Fruit fly (Drosophila melanogaster): ENCODE measurements around the gene CG4592.

Gene CG4592

DNA sequence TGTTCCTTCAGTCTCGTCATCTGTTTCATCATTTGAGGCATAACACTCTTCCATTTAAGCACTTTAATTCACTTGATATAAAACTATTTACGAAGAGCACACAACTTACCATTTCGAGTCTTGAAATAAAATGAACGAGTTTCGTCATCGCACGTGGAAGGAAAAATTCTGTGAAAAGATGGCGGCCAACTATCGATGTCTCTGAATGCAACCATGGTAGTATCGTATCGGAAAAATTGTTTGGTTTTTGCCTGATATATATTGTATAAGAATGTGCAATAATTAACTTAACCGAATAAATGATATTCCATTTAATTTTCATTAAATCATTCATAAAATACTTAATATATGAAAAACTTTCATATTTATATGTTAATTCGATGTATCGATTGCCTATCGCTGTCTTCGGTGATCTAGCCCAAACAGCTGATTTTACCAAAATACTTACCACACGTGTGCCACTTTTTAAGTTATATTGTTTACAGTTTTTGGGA lies 26.5 kb upstream of the CG4592 start, which contains the start of gene Bka:
Gene Bka, plus strand, starts transcription at position 417 of the 494 bp plus-strand sequence.
- TF ChIP-seq Eip78C (GFP tag) (peak; percentile 77), CG3032 (tag; optimal IDR thresholded peaks at IDR 0.05) (peak; percentile 39), CG7368 (GFP tag; optimal IDR thresholded peaks at IDR 0.05) (peak; percentile 21), acj6 (GFP tag; optimal IDR thresholded peaks at IDR 0.05) (peak; percentile 29), CG6808 (GFP tag; optimal IDR thresholded peaks at IDR 0.05) (peak; percentile 18), Ets96B (tag; optimal IDR thresholded peaks at IDR 0.05) (peak; percentile 13), Lpt (GFP tag; optimal IDR thresholded peaks at IDR 0.05) (no peak), esn (GFP tag; optimal IDR thresholded peaks at IDR 0.05) (peak; percentile 65), CG1621 (tag; optimal IDR thresholded peaks at IDR 0.05) (no peak), net (GFP tag; optimal IDR thresholded peaks at IDR 0.05) (no peak), CG34406 (GFP tag; optimal IDR thresholded peaks at IDR 0.05) (peak; percentile 56), Hr4 (GFP tag; optimal IDR thresholded peaks at IDR 0.05) (no peak), fkh (GFP tag; optimal IDR thresholded peaks at IDR 0.05) (peak; percentile 52), Sox102F (GFP tag; optimal IDR thresholded peaks at IDR 0.05) (no peak), CG6163 (GFP tag; IDR thresholded peaks at IDR 0.05) (no peak), CG6854 (GFP tag; optimal IDR thresholded peaks at IDR 0.05) (peak; percentile 52), dsx (GFP tag; optimal IDR thresholded peaks at IDR 0.05; ENCODE audit: poor library complexity, severe bottlenecking) (peak; percentile 25), fd85E (GFP tag; optimal IDR thresholded peaks at IDR 0.05) (no peak), CG15336 (GFP tag; IDR thresholded peaks at IDR 0.05) (peak; percentile 11; the same call in 1 of the 2 replicates), Hr38 (GFP tag; optimal IDR thresholded peaks at IDR 0.05) (no peak), Blimp-1 (GFP tag; optimal IDR thresholded peaks at IDR 0.05) (peak; percentile 15), svp (GFP tag) (no peak), Met (GFP tag; optimal IDR thresholded peaks at IDR 0.05) (peak; percentile 57), Ets21C (GFP tag; optimal IDR thresholded peaks at IDR 0.05) (peak; percentile 1), CG6792 (GFP tag; optimal IDR thresholded peaks at IDR 0.05) (no peak), CG3919 (GFP tag; optimal IDR thresholded peaks at IDR 0.05) (no peak), topi (GFP tag; optimal IDR thresholded peaks at IDR 0.05) (peak; percentile 56), lz (GFP tag; optimal IDR thresholded peaks at IDR 0.05) (peak; percentile 38), ss (GFP tag; optimal IDR thresholded peaks at IDR 0.05) (peak in 1 of 2 experiments; percentile 58), CG10669 (GFP tag; optimal IDR thresholded peaks at IDR 0.05) (peak; percentile 17), spab (GFP tag; optimal IDR thresholded peaks at IDR 0.05) (no peak), CG4318 (GFP tag; optimal IDR thresholded peaks at IDR 0.05) (no peak), Sox14 (GFP tag; optimal IDR thresholded peaks at IDR 0.05) (peak; percentile 24), CG9139 (GFP tag; optimal IDR thresholded peaks at IDR 0.05) (no peak), Eip93F (GFP tag; optimal IDR thresholded peaks at IDR 0.05) (peak; percentile 23), CG8632 (GFP tag; optimal IDR thresholded peaks at IDR 0.05) (no peak), vri (GFP tag; optimal IDR thresholded peaks at IDR 0.05) (peak; percentile 74), Eip75B (GFP tag; optimal IDR thresholded peaks at IDR 0.05) (peak; percentile 38)

dm6 chr2L:9897296-9897695 lies 24.1 kb upstream of the CG4592 start, which contains the start of gene RpS2:
Gene RpS2 (minus strand): TSS chr2L:9897552.
- TF ChIP-seq Hr39 (GFP tag; optimal IDR thresholded peaks at IDR 0.05) (peak; percentile 30), cyc (GFP tag; optimal IDR thresholded peaks at IDR 0.05) (peak; percentile 1), Blimp-1 (GFP tag; optimal IDR thresholded peaks at IDR 0.05) (no peak), Eip78C (GFP tag) (peak; percentile 79), Sox102F (GFP tag; optimal IDR thresholded peaks at IDR 0.05) (peak; percentile 58), vri (GFP tag; optimal IDR thresholded peaks at IDR 0.05) (peak; percentile 26), CG6854 (GFP tag; optimal IDR thresholded peaks at IDR 0.05) (peak; percentile 73), acj6 (GFP tag; optimal IDR thresholded peaks at IDR 0.05) (peak; percentile 31), topi (GFP tag; optimal IDR thresholded peaks at IDR 0.05) (peak; percentile 39), OdsH (GFP tag; optimal IDR thresholded peaks at IDR 0.05) (peak; percentile 28), CG3032 (tag; optimal IDR thresholded peaks at IDR 0.05) (peak; percentile 1), CG6792 (GFP tag; optimal IDR thresholded peaks at IDR 0.05) (no peak), CG31627 (GFP tag; optimal IDR thresholded peaks at IDR 0.05) (peak; percentile 24), fkh (GFP tag; optimal IDR thresholded peaks at IDR 0.05) (peak; percentile 22), CG6808 (GFP tag; optimal IDR thresholded peaks at IDR 0.05) (peak; percentile 45), Sox14 (GFP tag; optimal IDR thresholded peaks at IDR 0.05) (peak; percentile 70), Smox (GFP tag; optimal IDR thresholded peaks at IDR 0.05) (peak; percentile 36), esn (GFP tag; optimal IDR thresholded peaks at IDR 0.05) (peak; percentile 71), Met (GFP tag; optimal IDR thresholded peaks at IDR 0.05) (no peak), Hr38 (GFP tag; optimal IDR thresholded peaks at IDR 0.05) (no peak), CG1621 (tag; optimal IDR thresholded peaks at IDR 0.05) (peak; percentile 28), ss (GFP tag; optimal IDR thresholded peaks at IDR 0.05) (peak; percentile 32 to 39), fd85E (GFP tag; optimal IDR thresholded peaks at IDR 0.05) (no peak), CG34406 (GFP tag; optimal IDR thresholded peaks at IDR 0.05) (peak; percentile 36), CG4318 (GFP tag; optimal IDR thresholded peaks at IDR 0.05) (no peak), Eip75B (GFP tag; optimal IDR thresholded peaks at IDR 0.05) (peak; percentile 28), Ets21C (GFP tag; optimal IDR thresholded peaks at IDR 0.05) (peak; percentile 26)

Data from whole organism, prepupa.